Worm (Caenorhabditis elegans): ENCODE results near the gene nol-9.

DNA sequence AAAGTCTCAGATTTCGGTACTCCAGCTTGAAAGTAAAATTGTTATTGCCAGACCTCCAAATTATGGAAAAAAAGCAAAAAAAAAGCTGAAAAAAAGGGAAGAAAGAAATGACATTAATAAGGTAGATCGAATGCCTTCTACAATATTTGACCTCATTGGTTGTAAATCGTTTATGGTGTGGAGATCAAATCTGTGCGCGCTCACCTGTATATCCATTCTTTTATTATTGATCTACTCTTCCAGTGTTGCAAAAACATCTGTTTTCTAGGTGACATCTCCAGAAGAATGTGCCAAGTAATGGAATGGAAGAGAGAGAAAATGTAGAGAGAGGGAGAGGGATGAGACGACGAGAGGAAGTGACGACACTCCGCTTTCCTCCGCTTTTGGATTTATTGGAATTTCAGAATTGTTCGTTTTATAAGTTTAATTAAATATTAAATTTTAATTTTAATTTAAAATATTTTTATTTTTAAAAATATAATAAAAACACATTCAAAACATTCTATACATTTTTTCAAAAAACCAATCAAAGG lies 6.5 kb upstream of the nol-9 start, which contains the start of the genes pik-1 and aptf-2:
- TF ChIP-seq W03F9.2 (tag; optimal IDR thresholded peaks at IDR 0.05) (no peak), dao-5 (tag; optimal IDR thresholded peaks at IDR 0.05) (no peak), him-1 (tag; optimal IDR thresholded peaks at IDR 0.05) (no peak)
